Worm (Caenorhabditis elegans): ENCODE results near the gene ZK470.6.

The ZK470.6 gene

ce11 chrX:4147600-4148448, 29.5 kb downstream of the ZK470.6 start (continued):
- TF ChIP-seq snpc-1.3 (tag; optimal IDR thresholded peaks at IDR 0.05; ENCODE audit: insufficient read depth) (no peak), zim-3 (tag; optimal IDR thresholded peaks at IDR 0.05) (peak; percentile 71), B0261.1 (tag; optimal IDR thresholded peaks at IDR 0.05) (no peak), attf-6 (GFP tag; IDR thresholded peaks at IDR 0.05) (no peak)

ce11 chrX:4146798-4147543, 30.3 kb downstream of the ZK470.6 start:
- TF ChIP-seq Y53G8AR.9 (GFP tag; conservative IDR thresholded peaks at IDR 0.05): peak; percentile 7; the same call in 1 of the 2 replicates
- TF ChIP-seq F57C9.4 (tag; optimal IDR thresholded peaks at IDR 0.05): no peak
- no peak for TF ChIP-seq dox-1 (GFP tag; IDR thresholded peaks at IDR 0.05)
- no peak for TF ChIP-seq xnd-1 (tag; optimal IDR thresholded peaks at IDR 0.05)
- peak in 1 of 3 experiments; percentile 8 for TF ChIP-seq lin-35 (GFP tag; optimal IDR thresholded peaks at IDR 0.05)
- peak; percentile 12; the same call in 1 of the 2 replicates for TF ChIP-seq ceh-100 (GFP tag; IDR thresholded peaks at IDR 0.05)
- TF ChIP-seq ama-1 (optimal IDR thresholded peaks at IDR 0.05): peak; percentile 71
- TF ChIP-seq ama-1 (GFP tag; optimal IDR thresholded peaks at IDR 0.05): peak in 1 of 2 experiments; percentile 36
- no peak for TF ChIP-seq him-1 (tag; optimal IDR thresholded peaks at IDR 0.05)
- TF ChIP-seq B0336.3 (GFP tag; IDR thresholded peaks at IDR 0.05): peak; percentile 4; the same call in 1 of the 2 replicates
- no peak for TF ChIP-seq Y79H2A.3 (GFP tag; conservative IDR thresholded peaks at IDR 0.05)

DNA sequence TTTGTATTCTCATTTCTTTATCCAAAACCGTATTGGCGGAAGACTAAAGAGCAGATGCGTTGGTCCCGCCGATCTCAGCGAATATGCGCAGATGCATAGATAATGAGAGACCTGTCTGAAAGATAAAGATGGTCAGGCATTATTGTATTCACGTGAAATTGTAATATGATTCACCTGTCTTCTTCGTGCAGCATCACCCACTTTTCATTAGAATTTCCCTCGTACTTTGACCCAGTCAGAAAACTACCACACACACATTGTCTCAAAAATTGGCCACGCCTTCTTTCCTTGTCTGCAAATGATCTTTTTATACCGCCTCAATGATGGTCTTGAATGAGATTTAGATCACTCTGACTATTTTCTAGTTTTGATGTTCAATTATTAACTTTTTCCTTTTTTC, 31.2 kb downstream of the ZK470.6 start:
- TF ChIP-seq aptf-3 (GFP tag; IDR thresholded peaks at IDR 0.05) (no peak; the same call in 1 of the 2 replicates), let-526 (GFP tag; IDR thresholded peaks at IDR 0.05) (0 out of 2 replicates have a peak, but pooled peaks have one; percentile 4), snpc-1.3 (tag; optimal IDR thresholded peaks at IDR 0.05; ENCODE audit: insufficient read depth) (no peak), ceh-91 (GFP tag; IDR thresholded peaks at IDR 0.05) (no peak), T07F8.4 (tag; optimal IDR thresholded peaks at IDR 0.05) (no peak), hlh-12 (tag; optimal IDR thresholded peaks at IDR 0.05) (no peak), cebp-2 (GFP tag; IDR thresholded peaks at IDR 0.05) (no peak), Y79H2A.3 (GFP tag; conservative IDR thresholded peaks at IDR 0.05) (peak; percentile 54; the same call in 1 of the 2 replicates), lin-40 (tag; optimal IDR thresholded peaks at IDR 0.05) (no peak), ccch-3 (GFP tag; optimal IDR thresholded peaks at IDR 0.05) (no peak), ztf-3 (GFP tag; optimal IDR thresholded peaks at IDR 0.05) (no peak), snpc-3.4 (tag; optimal IDR thresholded peaks at IDR 0.05) (no peak), Y53G8AR.9 (GFP tag; conservative IDR thresholded peaks at IDR 0.05) (no peak), rpc-1 (optimal IDR thresholded peaks at IDR 0.05) (no peak), rpc-1 (tag; optimal IDR thresholded peaks at IDR 0.05) (no peak), ets-4 (GFP tag; optimal IDR thresholded peaks at IDR 0.05) (no peak), ceh-40 (GFP tag; IDR thresholded peaks at IDR 0.05) (0 out of 2 replicates have a peak, but pooled peaks have one; percentile 4), ZK185.1 (tag; optimal IDR thresholded peaks at IDR 0.05; ENCODE audit: poor library complexity, severe bottlenecking) (no peak), zim-3 (tag; optimal IDR thresholded peaks at IDR 0.05) (peak; percentile 31), attf-6 (GFP tag; IDR thresholded peaks at IDR 0.05) (no peak)

DNA sequence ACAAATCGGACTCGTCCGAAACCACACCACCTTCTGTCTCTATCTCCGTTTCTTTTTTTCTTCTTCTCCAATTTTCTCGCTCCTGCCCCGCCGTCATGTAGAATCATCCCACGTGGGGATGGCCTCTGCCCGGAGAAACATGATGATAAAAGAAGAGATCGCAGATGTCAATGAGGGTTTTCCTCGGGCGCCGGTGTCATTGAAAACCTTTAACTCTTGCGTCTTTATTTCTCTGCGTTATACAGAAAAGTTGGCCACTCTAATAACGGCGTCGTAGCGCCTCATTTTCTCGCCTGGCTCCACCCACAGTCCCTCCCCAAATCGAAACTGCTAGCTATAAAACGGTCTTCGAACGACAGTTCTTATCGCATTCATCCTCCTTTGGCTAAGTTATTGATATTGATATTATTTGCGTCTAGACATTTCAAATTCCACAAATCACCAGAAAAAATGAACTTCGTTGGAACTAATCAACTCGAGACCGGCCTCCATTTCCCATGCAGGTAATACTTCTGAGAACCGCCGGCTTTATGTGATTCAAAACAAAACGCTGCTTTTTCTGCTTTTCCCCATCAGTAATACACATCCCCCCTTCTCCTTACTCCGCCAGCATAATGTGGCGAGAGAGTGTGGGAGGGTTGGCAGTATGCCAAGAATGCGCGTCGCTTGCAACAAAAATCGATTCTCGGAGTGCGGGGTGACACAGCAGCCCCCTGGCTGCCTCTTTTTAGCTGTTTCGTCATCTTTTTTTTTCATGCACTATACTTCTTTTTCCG, 32.1 kb downstream of the ZK470.6 start:
- TF ChIP-seq F57C9.4 (tag; optimal IDR thresholded peaks at IDR 0.05) (peak; percentile 26), F10E7.11 (tag; optimal IDR thresholded peaks at IDR 0.05) (no peak), madf-6 (GFP tag; IDR thresholded peaks at IDR 0.05) (peak; percentile 21; the same call in 1 of the 2 replicates), tbp1 (GFP tag; optimal IDR thresholded peaks at IDR 0.05) (peak; percentile 29), lin-26 (GFP tag; IDR thresholded peaks at IDR 0.05) (peak; percentile 48), hmg-1.2 (GFP tag; IDR thresholded peaks at IDR 0.05) (peak; percentile 26; the same call in 1 of the 2 replicates), ztf-6 (GFP tag; IDR thresholded peaks at IDR 0.05) (0 out of 2 replicates have a peak, but pooled peaks have one; percentile 12), chd-7 (tag; optimal IDR thresholded peaks at IDR 0.05) (peak; percentile 68), madf-8 (GFP tag; conservative IDR thresholded peaks at IDR 0.05) (0 out of 2 replicates have a peak, but pooled peaks have one; percentile 3), egl-44 (GFP tag; IDR thresholded peaks at IDR 0.05) (0 out of 2 replicates have a peak, but pooled peaks have one; percentile 53), F55B11.4 (tag; optimal IDR thresholded peaks at IDR 0.05; ENCODE audit: borderline replicate concordance, insufficient read depth) (no peak)

Measured in whole organism, young adult.